Worm (Caenorhabditis elegans) whole organism, L2 larva: ENCODE results near the gene cln-3.1.

Experiments used
- mab-5 ChIP-seq: fragments of 150-350 bp; optimal IDR thresholded peaks from 2 replicates; lab custom pipeline; 2014; ENCODE audit warnings: missing biosample characterization, missing genetic modification characterization
- mdl-1 ChIP-seq, 2 experiments: fragments of 150-350 bp in 1 of 2; sonication (generic microtip) in 1 of 2; optimal IDR thresholded peaks; 2 replicates each; lab custom pipeline; 2017; ENCODE audit warnings: missing biosample characterization in 2 of 2, missing genetic modification characterization in 2 of 2
- nhr-10 ChIP-seq: sonication (generic microtip); optimal IDR thresholded peaks from 2 replicates; lab custom pipeline; 2017; ENCODE audit warnings: missing biosample characterization, missing genetic modification characterization
- nhr-23 ChIP-seq: fragments of 150-350 bp; optimal IDR thresholded peaks from 2 replicates; lab custom pipeline; 2014; ENCODE audit warnings: missing biosample characterization, missing genetic modification reagents, missing genetic modification characterization
- peb-1 ChIP-seq: fragments of 150-350 bp; optimal IDR thresholded peaks from 2 replicates; lab custom pipeline; 2014; ENCODE audit warnings: missing biosample characterization, missing genetic modification characterization

- TF ChIP-seq nhr-23 (no peak), peb-1 (no peak), mdl-1 (tag; optimal IDR thresholded peaks at IDR 0.05; lab: Kevin White, UChicago) (no peak), mab-5 (tag; lab: Kevin White, UChicago) (no peak), nhr-10 (tag; lab: Kevin White, UChicago) (no peak)
Measured at ce11 chrV:11265482-11265881, at the start of gene cln-3.1.
